Fruit fly (Drosophila melanogaster): ENCODE results near the gene CG6324.

DNA sequence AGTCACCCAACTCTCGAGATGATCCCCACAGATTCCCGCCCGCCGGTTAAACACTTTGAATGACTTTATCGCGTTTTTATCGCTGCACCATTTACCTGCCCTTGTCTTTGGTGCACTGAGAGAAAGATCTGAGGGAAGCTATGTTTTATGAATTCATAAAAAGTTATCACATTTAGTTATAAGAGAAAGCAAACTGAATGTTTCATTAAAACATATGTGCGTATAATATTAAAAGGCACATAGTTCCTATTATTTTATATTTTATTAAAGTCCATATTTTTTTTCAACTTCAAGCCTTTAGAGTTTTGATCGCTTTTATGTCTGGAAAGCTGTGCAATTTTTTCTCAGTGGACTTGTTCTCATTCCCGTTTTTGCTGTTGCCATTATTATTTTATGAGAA, 54.5 kb downstream of the CG6324 start:
- TF ChIP-seq Hr96 (GFP tag; optimal IDR thresholded peaks at IDR 0.05) (peak; percentile 16), kay (GFP tag; ENCODE audit: borderline replicate concordance) (no peak), cnc (optimal IDR thresholded peaks at IDR 0.05) (no peak), CG1620 (GFP tag; optimal IDR thresholded peaks at IDR 0.05) (no peak), CG14711 (tag; optimal IDR thresholded peaks at IDR 0.05) (peak; percentile 4), toe (GFP tag; optimal IDR thresholded peaks at IDR 0.05) (no peak), Crg-1 (GFP tag; optimal IDR thresholded peaks at IDR 0.05) (no peak), tj (GFP tag; optimal IDR thresholded peaks at IDR 0.05) (no peak), CG5204 (GFP tag; optimal IDR thresholded peaks at IDR 0.05) (peak; percentile 24), CG7101 (tag; optimal IDR thresholded peaks at IDR 0.05) (no peak), CG12768 (GFP tag; optimal IDR thresholded peaks at IDR 0.05) (no peak), bab1 (GFP tag; optimal IDR thresholded peaks at IDR 0.05) (no peak), ovo (GFP tag; optimal IDR thresholded peaks at IDR 0.05) (no peak)
